Fruit fly (Drosophila melanogaster) whole organism, embryonic: ENCODE data around the gene Cap-D2.

Source experiments
- Ada2b ChIP-seq: fragments of 200-800 bp; sonication (Bioruptor generic); IDR thresholded peaks from 2 replicates; pipeline ENCODE4 v1.3.6; 2022; ENCODE audit warnings: missing biosample characterization, missing genetic modification characterization
- Adf1 ChIP-seq: fragments of 200-800 bp; sonication (Bioruptor generic); IDR thresholded peaks from 2 replicates; pipeline ENCODE4 v1.3.6; 2022; ENCODE audit warnings: missing biosample characterization, missing genetic modification characterization
- Atf-2 ChIP-seq: fragments of 200-800 bp; sonication (Bioruptor generic); optimal IDR thresholded peaks from 2 replicates; lab custom pipeline; 2016; ENCODE audit warnings: missing biosample characterization, missing genetic modification characterization
- Bteb2 ChIP-seq: fragments of 200-800 bp; sonication (Bioruptor generic); optimal IDR thresholded peaks from 2 replicates; lab custom pipeline; 2016; ENCODE audit warnings: missing biosample characterization, missing genetic modification characterization
- CG1233 ChIP-seq: fragments of 200-800 bp; sonication (Bioruptor generic); optimal IDR thresholded peaks from 4 replicates; lab custom pipeline; 2018; ENCODE audit warnings: missing biosample characterization, mild to moderate bottlenecking, missing genetic modification characterization
- CG13287 ChIP-seq: fragments of 200-800 bp; sonication (Bioruptor generic); IDR thresholded peaks from 2 replicates; pipeline ENCODE4 v1.3.6; 2022; ENCODE audit warnings: missing biosample characterization, missing genetic modification characterization; ENCODE audit not compliant: partially characterized antibody
- CG17359 ChIP-seq: fragments of 200-800 bp; sonication (Bioruptor generic); optimal IDR thresholded peaks from 3 replicates; lab custom pipeline; 2018; ENCODE audit warnings: missing biosample characterization, mild to moderate bottlenecking, missing genetic modification characterization, moderate library complexity
- CG17385 ChIP-seq: fragments of 200-800 bp; sonication (Bioruptor generic); optimal IDR thresholded peaks from 3 replicates; lab custom pipeline; 2018; ENCODE audit warnings: missing biosample characterization, mild to moderate bottlenecking, missing genetic modification characterization
- CG17802 ChIP-seq: fragments of 200-800 bp; sonication (Bioruptor generic); optimal IDR thresholded peaks from 2 replicates; lab custom pipeline; 2018; ENCODE audit warnings: missing biosample characterization, mild to moderate bottlenecking, missing genetic modification characterization, moderate library complexity
- CG18599 ChIP-seq: fragments of 200-800 bp; sonication (Bioruptor generic); optimal IDR thresholded peaks from 3 replicates; lab custom pipeline; 2017; ENCODE audit warnings: missing biosample characterization, missing genetic modification characterization, mild to moderate bottlenecking, moderate library complexity, missing genetic modification reagents
- CG2129 ChIP-seq: fragments of 200-800 bp; sonication (Bioruptor generic); IDR thresholded peaks from 2 replicates; pipeline ENCODE4 v1.3.6; 2022; ENCODE audit warnings: missing biosample characterization, missing genetic modification characterization; ENCODE audit not compliant: partially characterized antibody
- CG32767 ChIP-seq: fragments of 200-800 bp; sonication (Bioruptor generic); IDR thresholded peaks from 2 replicates; pipeline ENCODE4 v1.3.6; 2022; ENCODE audit warnings: missing biosample characterization, missing genetic modification characterization
- CG34224 ChIP-seq: fragments of 200-800 bp; sonication (Bioruptor generic); IDR thresholded peaks from 3 replicates; pipeline ENCODE4 v1.3.6; 2022; ENCODE audit warnings: missing biosample characterization, missing genetic modification characterization; ENCODE audit not compliant: partially characterized antibody
- CG4424 ChIP-seq: fragments of 200-800 bp; sonication (Bioruptor generic); optimal IDR thresholded peaks from 3 replicates; lab custom pipeline; 2016; ENCODE audit warnings: missing biosample characterization, missing genetic modification characterization
- CG4730 ChIP-seq: fragments of 200-800 bp; sonication (Bioruptor generic); IDR thresholded peaks from 2 replicates; pipeline ENCODE4 v1.3.6; 2022; ENCODE audit warnings: missing biosample characterization, missing genetic modification characterization
- CG4820 ChIP-seq: fragments of 200-800 bp; sonication (Bioruptor generic); optimal IDR thresholded peaks from 3 replicates; lab custom pipeline; 2016; ENCODE audit warnings: missing biosample characterization, missing genetic modification characterization
- CG6689 ChIP-seq: fragments of 200-800 bp; sonication (Bioruptor generic); IDR thresholded peaks from 2 replicates; pipeline ENCODE4 v1.3.6; 2022; ENCODE audit warnings: missing biosample characterization, missing genetic modification characterization
- CG6813 ChIP-seq: fragments of 200-800 bp; sonication (Bioruptor generic); optimal IDR thresholded peaks from 2 replicates; lab custom pipeline; 2017; ENCODE audit warnings: missing biosample characterization, missing genetic modification characterization, mild to moderate bottlenecking, moderate library complexity, missing genetic modification reagents
- CG6854 ChIP-seq: fragments of 200-800 bp; sonication (Bioruptor generic); optimal IDR thresholded peaks from 3 replicates; lab custom pipeline; 2017; ENCODE audit warnings: missing biosample characterization, mild to moderate bottlenecking, missing genetic modification characterization
- CG7963 ChIP-seq: fragments of 200-800 bp; sonication (Bioruptor generic); IDR thresholded peaks from 3 replicates; pipeline ENCODE4 v1.3.6; 2022; ENCODE audit warnings: missing biosample characterization, missing genetic modification characterization; ENCODE audit not compliant: partially characterized antibody
- CG8359 ChIP-seq: fragments of 200-800 bp; sonication (Bioruptor generic); optimal IDR thresholded peaks from 2 replicates; lab custom pipeline; 2017; ENCODE audit warnings: missing biosample characterization, mild to moderate bottlenecking, missing genetic modification characterization, borderline replicate concordance
- CG9817 ChIP-seq: fragments of 200-800 bp; sonication (Bioruptor generic); optimal IDR thresholded peaks from 2 replicates; lab custom pipeline; 2018; ENCODE audit warnings: missing biosample characterization, mild to moderate bottlenecking, missing genetic modification characterization, moderate library complexity
- CG9876 ChIP-seq: fragments of 200-800 bp; sonication (Bioruptor generic); optimal IDR thresholded peaks from 2 replicates; lab custom pipeline; 2016; ENCODE audit warnings: missing biosample characterization, missing genetic modification characterization
- CTCF ChIP-seq: fragments of 200-800 bp; sonication (Bioruptor generic); optimal IDR thresholded peaks from 2 replicates; lab custom pipeline; 2017; ENCODE audit warnings: missing biosample characterization, mild to moderate bottlenecking, missing genetic modification characterization, moderate library complexity
- CkIIα-i1 ChIP-seq: fragments of 200-800 bp; sonication (Bioruptor generic); IDR thresholded peaks from 2 replicates; pipeline ENCODE4 v1.3.6; 2022; ENCODE audit warnings: missing biosample characterization, missing genetic modification characterization
- D ChIP-seq, 2 experiments: fragments of 200-800 bp in 1 of 2; fragments of >200 bp in 1 of 2; sonication (Bioruptor generic) in 1 of 2; optimal IDR thresholded peaks; 2 replicates in 1 of 2; 3 replicates in 1 of 2; lab custom pipeline; 2017; ENCODE audit warnings: mild to moderate bottlenecking in 1 of 2, missing biosample characterization in 1 of 2, missing genetic modification characterization in 1 of 2, missing genetic modification reagents in 1 of 2
- Dip3 ChIP-seq: fragments of 200-800 bp; sonication (Bioruptor generic); optimal IDR thresholded peaks from 3 replicates; lab custom pipeline; 2016; ENCODE audit warnings: missing biosample characterization, missing genetic modification characterization
- Doc2 ChIP-seq: fragments of 200-800 bp; sonication (Bioruptor generic); IDR thresholded peaks from 2 replicates; pipeline ENCODE4 v1.3.6; 2022; ENCODE audit warnings: missing biosample characterization, missing genetic modification characterization
- ERR ChIP-seq: fragments of 200-800 bp; sonication (Bioruptor generic); optimal IDR thresholded peaks from 2 replicates; lab custom pipeline; 2016; ENCODE audit warnings: missing biosample characterization, missing genetic modification characterization
- Fer2 ChIP-seq: fragments of 200-800 bp; sonication (Bioruptor generic); optimal IDR thresholded peaks from 2 replicates; lab custom pipeline; 2018; ENCODE audit warnings: missing biosample characterization, mild to moderate bottlenecking, missing genetic modification characterization, moderate library complexity
- HLH4C ChIP-seq: fragments of 200-800 bp; sonication (Bioruptor generic); IDR thresholded peaks from 3 replicates; pipeline ENCODE4 v1.3.6; 2022; ENCODE audit warnings: missing biosample characterization, missing genetic modification characterization; ENCODE audit not compliant: partially characterized antibody
- MBD-R2 ChIP-seq: fragments of 200-800 bp; sonication (Bioruptor generic); IDR thresholded peaks from 2 replicates; pipeline ENCODE4 v1.3.6; 2022; ENCODE audit warnings: missing biosample characterization, missing genetic modification characterization
- MESR4 ChIP-seq: fragments of 200-800 bp; sonication (Bioruptor generic); optimal IDR thresholded peaks from 2 replicates; lab custom pipeline; 2018; ENCODE audit warnings: missing biosample characterization, mild to moderate bottlenecking, missing genetic modification characterization, moderate library complexity
- Meics ChIP-seq: fragments of 200-800 bp; sonication (Bioruptor generic); optimal IDR thresholded peaks from 2 replicates; lab custom pipeline; 2017; ENCODE audit warnings: missing biosample characterization, mild to moderate bottlenecking, missing genetic modification characterization
- NK7.1 ChIP-seq: fragments of 200-800 bp; sonication (Bioruptor generic); optimal IDR thresholded peaks from 3 replicates; lab custom pipeline; 2016; ENCODE audit warnings: missing biosample characterization, missing genetic modification characterization
- Oli ChIP-seq: fragments of 200-800 bp; sonication (Bioruptor generic); optimal IDR thresholded peaks from 2 replicates; lab custom pipeline; 2018; ENCODE audit warnings: missing biosample characterization, mild to moderate bottlenecking, missing genetic modification characterization, moderate library complexity
- ac ChIP-seq: fragments of 200-800 bp; sonication (Bioruptor generic); optimal IDR thresholded peaks from 3 replicates; lab custom pipeline; 2017; ENCODE audit warnings: missing biosample characterization, mild to moderate bottlenecking, missing genetic modification characterization
- aop ChIP-seq: fragments of 200-800 bp; sonication (Bioruptor generic); IDR thresholded peaks from 2 replicates; pipeline ENCODE4 v1.3.6; 2022; ENCODE audit warnings: missing biosample characterization, missing genetic modification characterization
- cg ChIP-seq: fragments of 200-800 bp; sonication (Bioruptor generic); optimal IDR thresholded peaks from 3 replicates; lab custom pipeline; 2019; ENCODE audit warnings: missing biosample characterization, mild to moderate bottlenecking, missing genetic modification characterization, moderate library complexity
- fru ChIP-seq: fragments of >200 bp; optimal IDR thresholded peaks from 2 replicates; lab custom pipeline; 2017
- gcm2 ChIP-seq: fragments of 200-800 bp; sonication (Bioruptor generic); optimal IDR thresholded peaks from 2 replicates; lab custom pipeline; 2016; ENCODE audit warnings: missing biosample characterization, missing genetic modification characterization
- grau ChIP-seq: fragments of 200-800 bp; optimal IDR thresholded peaks from 3 replicates; lab custom pipeline; 2019; ENCODE audit warnings: missing biosample characterization, mild to moderate bottlenecking, missing genetic modification characterization, moderate library complexity
- jigr1 ChIP-seq: fragments of 200-800 bp; sonication (Bioruptor generic); IDR thresholded peaks from 3 replicates; pipeline ENCODE4 v1.3.6; 2022; ENCODE audit warnings: missing biosample characterization, missing genetic modification characterization
- maf-S ChIP-seq: fragments of 200-800 bp; sonication (Bioruptor generic); optimal IDR thresholded peaks from 2 replicates; lab custom pipeline; 2016; ENCODE audit warnings: missing biosample characterization, missing genetic modification characterization
- nau ChIP-seq: fragments of 200-800 bp; sonication (Bioruptor generic); optimal IDR thresholded peaks from 3 replicates; lab custom pipeline; 2017; ENCODE audit warnings: missing biosample characterization, mild to moderate bottlenecking, missing genetic modification characterization, missing genetic modification reagents
- pan ChIP-seq, 4 experiments: fragments of >200 bp in 3 of 4; fragments of 200-800 bp in 1 of 4; sonication (Bioruptor generic) in 1 of 4; optimal IDR thresholded peaks in 3 of 4; IDR thresholded peaks in 1 of 4; 2 replicates each; pipeline versions ENCODE4 v1.3.6 to Lab custom; 2017 to 2022; ENCODE audit warnings: missing biosample characterization in 2 of 4, missing genetic modification characterization in 2 of 4, mixed read lengths in 1 of 4
- psq ChIP-seq: fragments of 200-800 bp; sonication (Bioruptor generic); optimal IDR thresholded peaks from 2 replicates; lab custom pipeline; 2017; ENCODE audit warnings: missing biosample characterization, missing genetic modification characterization
- sob ChIP-seq: fragments of 200-800 bp; sonication (Bioruptor generic); IDR thresholded peaks from 2 replicates; pipeline ENCODE4 v1.3.6; 2022; ENCODE audit warnings: missing biosample characterization, missing genetic modification characterization
- tna ChIP-seq: fragments of 200-800 bp; sonication (Bioruptor generic); IDR thresholded peaks from 2 replicates; pipeline ENCODE4 v1.3.6; 2022; ENCODE audit warnings: missing biosample characterization, missing genetic modification characterization; ENCODE audit not compliant: partially characterized antibody
- trem ChIP-seq: fragments of 200-800 bp; optimal IDR thresholded peaks from 3 replicates; lab custom pipeline; 2019; ENCODE audit warnings: missing biosample characterization, mild to moderate bottlenecking, missing genetic modification characterization, moderate library complexity
- tx ChIP-seq: fragments of 200-800 bp; sonication (Bioruptor generic); optimal IDR thresholded peaks from 2 replicates; lab custom pipeline; 2016; ENCODE audit warnings: missing biosample characterization, missing genetic modification characterization

The Cap-D2 gene

DNA sequence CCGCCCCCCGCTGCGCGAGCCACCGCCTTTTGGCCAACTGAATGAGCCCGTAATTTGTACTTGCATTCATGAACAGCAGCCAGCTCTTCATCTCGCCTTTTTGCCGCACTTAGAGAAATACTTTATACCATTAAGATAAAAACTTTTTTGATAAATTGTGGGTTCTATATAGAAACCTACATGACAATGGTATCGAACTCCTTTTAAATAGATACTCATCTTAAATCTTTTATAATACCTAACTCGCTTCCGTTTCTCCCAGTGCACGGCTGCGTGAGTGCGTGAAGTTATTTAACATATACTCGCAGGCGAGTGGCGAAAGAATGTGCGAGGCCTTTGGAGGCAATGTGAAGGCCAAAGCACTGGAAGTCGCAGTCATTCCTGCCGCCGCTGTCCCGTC, 49.6 kb upstream of the Cap-D2 start (continued):
- TF ChIP-seq nau (no peak), maf-S (no peak), CG4424 (GFP tag; lab: Kevin White, UChicago) (peak; percentile 45), tna (no peak), CG2129 (GFP tag; lab: Robert Waterston, UW) (no peak), fru (lab: Kevin White, UChicago) (no peak), CG4820 (GFP tag; lab: Kevin White, UChicago) (no peak), D (optimal IDR thresholded peaks at IDR 0.05; lab: Kevin White, UChicago) (no peak), D (GFP tag; optimal IDR thresholded peaks at IDR 0.05; lab: Kevin White, UChicago) (no peak), cg (GFP tag; lab: Kevin White, UChicago) (no peak), NK7.1 (no peak), Adf1 (GFP tag; lab: Robert Waterston, UW) (no peak), Fer2 (tag; lab: Kevin White, UChicago) (no peak), CTCF (GFP tag; lab: Kevin White, UChicago) (no peak), Atf-2 (GFP tag; lab: Kevin White, UChicago) (no peak), CG4730 (no peak), Doc2 (no peak), CG8359 (GFP tag; lab: Kevin White, UChicago) (no peak), CG6689 (GFP tag; lab: Robert Waterston, UW) (peak; percentile 47; the same call in 1 of the 2 replicates), ERR (no peak), CG17359 (tag; lab: Kevin White, UChicago) (peak; percentile 35), CG34224 (no peak), CG17385 (GFP tag; lab: Kevin White, UChicago) (peak; percentile 12), aop (no peak), MESR4 (GFP tag; lab: Kevin White, UChicago) (no peak), CG9876 (GFP tag; lab: Kevin White, UChicago) (no peak), tx (GFP tag; lab: Kevin White, UChicago) (no peak), sob (GFP tag; lab: Robert Waterston, UW) (no peak), HLH4C (GFP tag; lab: Robert Waterston, UW) (no peak), trem (no peak), CG6854 (peak; percentile 6), CG6813 (GFP tag; lab: Kevin White, UChicago) (no peak), Oli (tag; lab: Kevin White, UChicago) (peak; percentile 26), CG1233 (GFP tag; lab: Kevin White, UChicago) (no peak), CG17802 (tag; lab: Kevin White, UChicago) (no peak), gcm2 (no peak), CG7963 (no peak), CkIIα-i1 (GFP tag; lab: Robert Waterston, UW) (no peak), Meics (peak; percentile 53), CG9817 (tag; lab: Kevin White, UChicago) (peak; percentile 28), Bteb2 (no peak), psq (GFP tag; lab: Kevin White, UChicago) (no peak), MBD-R2 (GFP tag; lab: Robert Waterston, UW) (no peak), CG18599 (peak; percentile 76), pan (optimal IDR thresholded peaks at IDR 0.05; lab: Kevin White, UChicago) (no peak), pan (GFP tag; optimal IDR thresholded peaks at IDR 0.05 in 1 of 2, IDR thresholded peaks at IDR 0.05 in 1 of 2) (peak in 1 of 2 experiments; percentile 49), jigr1 (GFP tag; lab: Robert Waterston, UW) (no peak), CG13287 (GFP tag; lab: Robert Waterston, UW) (no peak), Dip3 (GFP tag; lab: Kevin White, UChicago) (no peak), CG32767 (GFP tag; lab: Robert Waterston, UW) (no peak), ac (GFP tag; lab: Kevin White, UChicago) (no peak), Ada2b (GFP tag; lab: Robert Waterston, UW) (0 out of 2 replicates have a peak, but pooled peaks have one; percentile 18), grau (tag; lab: Kevin White, UChicago) (peak; percentile 45)
